Fruit fly (Drosophila melanogaster) whole organism, wandering third instar larva: ENCODE data around the gene Dus4.

Experiments
- Abd-B ChIP-seq: fragments of >200 bp; optimal IDR thresholded peaks from 2 replicates; lab custom pipeline; 2017; ENCODE audit warnings: missing biosample characterization, missing genetic modification characterization
- CG32264 ChIP-seq: fragments of 200-800 bp; sonication (Bioruptor generic); optimal IDR thresholded peaks from 2 replicates; lab custom pipeline; 2016; ENCODE audit warnings: missing biosample characterization, missing genetic modification characterization
- CrebA ChIP-seq: fragments of 200-800 bp; sonication (Bioruptor generic); optimal IDR thresholded peaks from 2 replicates; lab custom pipeline; 2016; ENCODE audit warnings: missing biosample characterization, mild to moderate bottlenecking, missing genetic modification characterization, borderline replicate concordance
- Dfd ChIP-seq: fragments of >200 bp; optimal IDR thresholded peaks from 2 replicates; lab custom pipeline; 2017; ENCODE audit warnings: missing biosample characterization, missing genetic modification characterization
- Dif ChIP-seq: fragments of 200-275, 200-300 bp; sonication (Bioruptor generic); optimal IDR thresholded peaks from 2 replicates; lab custom pipeline; 2018; ENCODE audit warnings: missing biosample characterization, missing genetic modification characterization; ENCODE audit not compliant: partially characterized antibody
- GATAd ChIP-seq: sonication (Bioruptor generic); optimal IDR thresholded peaks from 2 replicates; lab custom pipeline; 2016; ENCODE audit warnings: missing biosample characterization, missing genetic modification characterization
- HLH106 ChIP-seq: fragments of 200-800 bp; optimal IDR thresholded peaks from 3 replicates; lab custom pipeline; 2019; ENCODE audit warnings: missing biosample characterization, mild to moderate bottlenecking, missing genetic modification characterization, moderate library complexity
- Hnf4 ChIP-seq: fragments of 200-800 bp; sonication (Bioruptor generic); optimal IDR thresholded peaks from 2 replicates; lab custom pipeline; 2016; ENCODE audit warnings: missing biosample characterization, mild to moderate bottlenecking, missing genetic modification characterization
- Hr78 ChIP-seq: fragments of >200 bp; optimal IDR thresholded peaks from 2 replicates; lab custom pipeline; 2017; ENCODE audit warnings: missing biosample characterization, missing genetic modification characterization
- Jra ChIP-seq: sonication (Bioruptor generic); optimal IDR thresholded peaks from 2 replicates; lab custom pipeline; 2016; ENCODE audit warnings: missing biosample characterization, missing genetic modification characterization
- Mio ChIP-seq: sonication (Bioruptor generic); optimal IDR thresholded peaks from 2 replicates; lab custom pipeline; 2016; ENCODE audit warnings: missing biosample characterization, missing genetic modification characterization
- Myc ChIP-seq: fragments of >200 bp; optimal IDR thresholded peaks from 2 replicates; lab custom pipeline; 2017
- N ChIP-seq: fragments of >200 bp; optimal IDR thresholded peaks from 2 replicates; lab custom pipeline; 2018; ENCODE audit warnings: missing biosample characterization, missing external identifiers, missing genetic modification characterization
- OdsH ChIP-seq: fragments of 200-800 bp; sonication (Bioruptor generic); optimal IDR thresholded peaks from 2 replicates; lab custom pipeline; 2016; ENCODE audit warnings: missing biosample characterization, mild to moderate bottlenecking, missing genetic modification characterization
- Rel ChIP-seq, 2 experiments: fragments of 200-800 bp; sonication (Bioruptor generic) in 1 of 2; optimal IDR thresholded peaks; 2 replicates in 1 of 2; 3 replicates in 1 of 2; lab custom pipeline; 2016 to 2019; ENCODE audit warnings: mild to moderate bottlenecking in 2 of 2, missing biosample characterization in 2 of 2, missing genetic modification characterization in 2 of 2, moderate library complexity in 1 of 2
- Sp1 ChIP-seq: fragments of 200-800 bp; sonication (Bioruptor generic); optimal IDR thresholded peaks from 3 replicates; lab custom pipeline; 2019; ENCODE audit warnings: missing biosample characterization, mild to moderate bottlenecking, missing genetic modification characterization, moderate library complexity
- Vsx2 ChIP-seq: fragments of 200-300, 225-300 bp; sonication (Bioruptor generic); optimal IDR thresholded peaks from 2 replicates; lab custom pipeline; 2018; ENCODE audit warnings: missing biosample characterization, missing genetic modification characterization; ENCODE audit not compliant: partially characterized antibody
- br ChIP-seq: fragments of 200-800 bp; sonication (Bioruptor generic); optimal IDR thresholded peaks from 2 replicates; lab custom pipeline; 2016; ENCODE audit warnings: missing biosample characterization, missing genetic modification characterization
- brk ChIP-seq: fragments of 200-800 bp; sonication (Bioruptor generic); optimal IDR thresholded peaks from 2 replicates; lab custom pipeline; 2016; ENCODE audit warnings: missing biosample characterization, mild to moderate bottlenecking, missing genetic modification characterization
- dl ChIP-seq, 2 experiments: fragments of 175-275, 200-275 bp in 1 of 2; fragments of 200-275 bp in 1 of 2; sonication (Bioruptor generic); optimal IDR thresholded peaks; lab custom pipeline; 2018; ENCODE audit warnings: mild to moderate bottlenecking in 2 of 2, missing biosample characterization in 2 of 2, missing genetic modification characterization in 2 of 2, moderate library complexity in 2 of 2; ENCODE audit not compliant: partially characterized antibody in 2 of 2, insufficient read depth in 1 of 2
- dmrt93B ChIP-seq: fragments of 200-800 bp; sonication (Bioruptor generic); optimal IDR thresholded peaks from 2 replicates; lab custom pipeline; 2018; ENCODE audit warnings: missing biosample characterization, mild to moderate bottlenecking, missing genetic modification characterization
- dsf ChIP-seq: sonication (Bioruptor generic); optimal IDR thresholded peaks from 2 replicates; lab custom pipeline; 2016; ENCODE audit warnings: missing biosample characterization, missing genetic modification characterization, borderline replicate concordance
- ey ChIP-seq: fragments of 200-800 bp; sonication (Bioruptor generic); optimal IDR thresholded peaks from 2 replicates; lab custom pipeline; 2016; ENCODE audit warnings: missing biosample characterization, missing genetic modification characterization
- foxo ChIP-seq, 2 experiments: fragments of 200-800 bp; sonication (Bioruptor generic); optimal IDR thresholded peaks; 2 replicates in 1 of 2; 3 replicates in 1 of 2; lab custom pipeline; 2016 to 2017; ENCODE audit warnings: missing biosample characterization in 2 of 2, missing genetic modification characterization in 2 of 2
- fru ChIP-seq: fragments of 200-800 bp; sonication (Bioruptor generic); optimal IDR thresholded peaks from 3 replicates; lab custom pipeline; 2016; ENCODE audit warnings: missing biosample characterization, mild to moderate bottlenecking, missing genetic modification characterization
- h ChIP-seq: fragments of 200-800 bp; sonication (Bioruptor generic); optimal IDR thresholded peaks from 3 replicates; lab custom pipeline; 2016; ENCODE audit warnings: missing biosample characterization, mild to moderate bottlenecking, missing genetic modification characterization
- jim ChIP-seq: fragments of 175-275, 200-325 bp; sonication (Bioruptor generic); optimal IDR thresholded peaks from 2 replicates; lab custom pipeline; 2016; ENCODE audit warnings: missing biosample characterization, mild to moderate bottlenecking, missing genetic modification characterization
- lola ChIP-seq: fragments of >200 bp; optimal IDR thresholded peaks from 2 replicates; lab custom pipeline; 2017; ENCODE audit warnings: missing biosample characterization, missing genetic modification characterization
- pan ChIP-seq: fragments of >200 bp; optimal IDR thresholded peaks from 2 replicates; lab custom pipeline; 2017
- psq ChIP-seq: fragments of 200-800 bp; sonication (Bioruptor generic); optimal IDR thresholded peaks from 3 replicates; lab custom pipeline; 2017; ENCODE audit warnings: missing biosample characterization, mild to moderate bottlenecking, missing genetic modification characterization, moderate library complexity
- rgr ChIP-seq: fragments of 200-800 bp; sonication (Bioruptor generic); optimal IDR thresholded peaks from 3 replicates; lab custom pipeline; 2016; ENCODE audit warnings: missing biosample characterization, mild to moderate bottlenecking, missing genetic modification characterization
- sage ChIP-seq: fragments of 200-800 bp; sonication (Bioruptor generic); optimal IDR thresholded peaks from 2 replicates; lab custom pipeline; 2016; ENCODE audit warnings: missing biosample characterization, mild to moderate bottlenecking, missing genetic modification characterization
- sv ChIP-seq: fragments of 200-800 bp; sonication (Bioruptor generic); optimal IDR thresholded peaks from 3 replicates; lab custom pipeline; 2016; ENCODE audit warnings: missing biosample characterization, missing genetic modification characterization
- tai ChIP-seq: sonication (Bioruptor generic); optimal IDR thresholded peaks from 2 replicates; lab custom pipeline; 2016; ENCODE audit warnings: missing biosample characterization, missing genetic modification characterization
- usp ChIP-seq: fragments of >200 bp; optimal IDR thresholded peaks from 2 replicates; lab custom pipeline; 2017; ENCODE audit warnings: missing biosample characterization, missing genetic modification characterization
- woc ChIP-seq: sonication (Bioruptor generic); optimal IDR thresholded peaks from 2 replicates; lab custom pipeline; 2016; ENCODE audit warnings: missing biosample characterization, mild to moderate bottlenecking, missing genetic modification characterization

The Dus4 gene

dm6 chr2L:19036105-19036714, 26.9 kb upstream of the Dus4 start:
- no peak for TF ChIP-seq Dif (GFP tag; lab: Kevin White, UChicago)
- TF ChIP-seq N (GFP tag; lab: Kevin White, UChicago), result no peak
- no peak for TF ChIP-seq sage (GFP tag; lab: Kevin White, UChicago)
- peak; percentile 8 for TF ChIP-seq h (GFP tag; lab: Kevin White, UChicago)

- TF ChIP-seq h (GFP tag; lab: Kevin White, UChicago) (peak; percentile 4), Hnf4 (GFP tag; lab: Kevin White, UChicago) (no peak), Hr78 (GFP tag; lab: Kevin White, UChicago) (no peak)
These were observed 26.1 kb upstream of the Dus4 start for dm6 chr2L:19037011-19037410.

dm6 chr2L:19037455-19037854, 25.6 kb upstream of the Dus4 start:
- TF ChIP-seq dmrt93B (GFP tag; lab: Kevin White, UChicago) (no peak), pan (lab: Kevin White, UChicago) (no peak), sage (GFP tag; lab: Kevin White, UChicago) (no peak), HLH106 (tag; lab: Kevin White, UChicago) (no peak), dsf (GFP tag; lab: Kevin White, UChicago) (no peak), rgr (GFP tag; lab: Kevin White, UChicago) (no peak), Dif (GFP tag; lab: Kevin White, UChicago) (no peak), Abd-B (GFP tag; lab: Kevin White, UChicago) (no peak), lola (GFP tag; lab: Kevin White, UChicago) (no peak), foxo (GFP tag; optimal IDR thresholded peaks at IDR 0.05; lab: Kevin White, UChicago) (no peak), sv (GFP tag; lab: Kevin White, UChicago) (no peak), Vsx2 (GFP tag; lab: Kevin White, UChicago) (no peak), jim (GFP tag; lab: Kevin White, UChicago) (no peak), psq (GFP tag; lab: Kevin White, UChicago) (no peak), CrebA (GFP tag; lab: Kevin White, UChicago) (no peak)

- TF ChIP-seq CG32264 (GFP tag; lab: Kevin White, UChicago) (no peak), dsf (GFP tag; lab: Kevin White, UChicago) (no peak), dl (GFP tag; optimal IDR thresholded peaks at IDR 0.05; lab: Kevin White, UChicago; ENCODE audit: insufficient read depth in 1 of 2, partially characterized antibody in 2 of 2) (no peak), woc (GFP tag; lab: Kevin White, UChicago) (no peak), h (GFP tag; lab: Kevin White, UChicago) (no peak), lola (GFP tag; lab: Kevin White, UChicago) (no peak), Dfd (no peak)
These were observed 21.5 kb upstream of the Dus4 start, which contains the start of gene Catsup for dm6 chr2L:19041590-19041989. Gene Catsup, plus strand, starts transcription at chr2L:19041862.

dm6 chr2L:19045111-19045560, 18.0 kb upstream of the Dus4 start, which contains the start of the genes Ttc19 and Acn:
Gene Ttc19, minus strand, starts transcription at chr2L:19045148.
Gene Acn, plus strand, starts transcription at chr2L:19045355.
- TF ChIP-seq Dif (GFP tag; lab: Kevin White, UChicago) (no peak), psq (GFP tag; lab: Kevin White, UChicago) (peak; percentile 78), woc (GFP tag; lab: Kevin White, UChicago) (peak; percentile 86), lola (GFP tag; lab: Kevin White, UChicago) (no peak), foxo (GFP tag; optimal IDR thresholded peaks at IDR 0.05; lab: Kevin White, UChicago) (peak; percentile 60 to 88), dl (GFP tag; optimal IDR thresholded peaks at IDR 0.05; lab: Kevin White, UChicago; ENCODE audit: insufficient read depth in 1 of 2, partially characterized antibody in 2 of 2) (no peak), usp (no peak), HLH106 (tag; lab: Kevin White, UChicago) (peak; percentile 83), br (GFP tag; lab: Kevin White, UChicago) (peak; percentile 88), rgr (GFP tag; lab: Kevin White, UChicago) (peak; percentile 90), Hnf4 (GFP tag; lab: Kevin White, UChicago) (no peak), Sp1 (peak; percentile 81), sage (GFP tag; lab: Kevin White, UChicago) (no peak), pan (lab: Kevin White, UChicago) (no peak), Hr78 (GFP tag; lab: Kevin White, UChicago) (no peak), GATAd (GFP tag; lab: Kevin White, UChicago) (peak; percentile 73), N (GFP tag; lab: Kevin White, UChicago) (no peak), Jra (GFP tag; lab: Kevin White, UChicago) (peak; percentile 95), dsf (GFP tag; lab: Kevin White, UChicago) (peak; percentile 93), Myc (lab: Kevin White, UChicago) (peak; percentile 41), brk (GFP tag; lab: Kevin White, UChicago) (no peak), CrebA (GFP tag; lab: Kevin White, UChicago) (no peak), ey (peak; percentile 89), Mio (GFP tag; lab: Kevin White, UChicago) (peak; percentile 17), Dfd (no peak), OdsH (peak; percentile 75), Rel (GFP tag; optimal IDR thresholded peaks at IDR 0.05; lab: Kevin White, UChicago) (no peak), Rel (tag; optimal IDR thresholded peaks at IDR 0.05; lab: Kevin White, UChicago) (peak; percentile 45), dmrt93B (GFP tag; lab: Kevin White, UChicago) (no peak), CG32264 (GFP tag; lab: Kevin White, UChicago) (peak; percentile 76), Abd-B (GFP tag; lab: Kevin White, UChicago) (no peak), tai (GFP tag; lab: Kevin White, UChicago) (no peak), fru (GFP tag; lab: Kevin White, UChicago) (peak; percentile 88)
